Worm (Caenorhabditis elegans) whole organism, L4/young adult: ENCODE results near the gene dod-21.

ENCODE experiments used
- W03F9.2 ChIP-seq: fragments of 150-350 bp; optimal IDR thresholded peaks from 2 replicates; lab custom pipeline; 2014; ENCODE audit warnings: missing biosample characterization, missing genetic modification characterization
- him-1 ChIP-seq: sonication (generic microtip); optimal IDR thresholded peaks from 2 replicates; lab custom pipeline; 2016; ENCODE audit warnings: missing genotype, missing genetic modification reagents, missing genetic modification characterization, missing compliant biosample characterization

ce11 chrIV:12977650-12978049, 41.1 kb downstream of the dod-21 start:
- TF ChIP-seq W03F9.2 (tag; lab: Kevin White, UChicago) (no peak), him-1 (tag; lab: Kevin White, UChicago) (no peak)
